Fruit fly (Drosophila melanogaster) whole organism: ENCODE results near the gene TM9SF3.

ENCODE experiments used
- CG8478 ChIP-seq: fragments of >200 bp; optimal IDR thresholded peaks from 2 replicates; lab custom pipeline; 2018; ENCODE audit warnings: inconsistent platforms
- Dll ChIP-seq: fragments of >200 bp; optimal IDR thresholded peaks from 2 replicates; lab custom pipeline; 2017
- EcR ChIP-seq, 2 experiments: fragments of >200 bp; optimal IDR thresholded peaks; 2 replicates each; lab custom pipeline; 2017; ENCODE audit warnings: missing biosample characterization in 2 of 2, missing genetic modification characterization in 2 of 2, missing genetic modification reagents in 2 of 2
- pan ChIP-seq: fragments of >200 bp; optimal IDR thresholded peaks from 2 replicates; lab custom pipeline; 2017
- psq ChIP-seq: fragments of >200 bp; optimal IDR thresholded peaks from 2 replicates; lab custom pipeline; 2017
- usp ChIP-seq: fragments of >200 bp; optimal IDR thresholded peaks from 2 replicates; lab custom pipeline; 2017; ENCODE audit warnings: missing biosample characterization, missing genetic modification characterization, mixed read lengths

The TM9SF3 gene

DNA sequence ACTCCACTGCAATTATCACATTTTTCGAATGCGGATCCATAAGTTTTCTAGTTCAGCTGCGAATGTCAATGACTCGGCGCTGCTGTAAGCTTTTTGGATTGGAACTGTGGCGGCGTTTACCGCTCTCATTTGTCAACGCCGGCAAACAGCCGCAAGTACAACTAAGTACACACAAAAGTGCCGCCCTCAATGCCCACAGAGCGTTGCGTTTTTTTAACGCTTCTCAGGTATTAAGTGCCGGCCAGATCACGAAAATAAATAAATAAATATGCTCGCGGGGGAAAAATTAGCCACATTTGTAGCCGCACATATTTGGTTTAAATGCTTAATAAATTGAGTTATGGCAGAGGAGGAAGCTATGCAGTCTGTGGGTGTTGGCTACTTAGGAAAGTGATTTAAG lies 22.2 kb downstream of the TM9SF3 start:
- TF ChIP-seq EcR (GFP tag; optimal IDR thresholded peaks at IDR 0.05; lab: Kevin White, UChicago) (no peak), psq (no peak)

DNA sequence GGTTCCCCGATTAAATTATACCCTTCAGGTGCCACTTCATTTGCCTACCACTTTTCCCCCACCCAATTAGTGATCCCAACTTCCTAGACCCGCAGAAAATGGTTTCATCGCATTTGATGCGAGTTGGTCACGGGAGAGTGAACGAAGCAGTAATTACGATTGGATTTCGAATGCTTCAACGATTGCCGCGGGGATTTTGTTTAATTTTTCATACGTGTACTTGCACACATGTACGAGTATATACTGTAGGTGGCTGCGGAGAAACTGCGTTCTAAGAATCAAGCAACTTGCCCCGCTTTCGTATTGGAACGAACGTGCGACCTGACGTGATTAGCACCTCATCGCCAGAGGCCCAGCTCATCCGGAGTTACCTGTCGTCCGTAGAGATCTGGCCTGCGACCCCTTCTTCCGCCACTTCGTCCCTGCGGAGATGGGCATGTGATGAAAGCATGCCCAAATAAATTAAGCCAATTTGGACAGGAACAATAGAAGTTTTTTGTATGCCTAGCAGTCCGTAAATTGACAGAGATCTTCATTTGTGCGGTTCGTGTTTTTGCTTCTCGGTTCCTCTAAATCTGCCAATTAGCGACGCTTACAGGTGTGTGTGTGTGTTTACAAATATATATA lies 23.2 kb downstream of the TM9SF3 start:
- TF ChIP-seq CG8478 (lab: Kevin White, UChicago) (no peak), pan (lab: Kevin White, UChicago) (no peak), usp (no peak), EcR (GFP tag; optimal IDR thresholded peaks at IDR 0.05; lab: Kevin White, UChicago) (no peak)

DNA sequence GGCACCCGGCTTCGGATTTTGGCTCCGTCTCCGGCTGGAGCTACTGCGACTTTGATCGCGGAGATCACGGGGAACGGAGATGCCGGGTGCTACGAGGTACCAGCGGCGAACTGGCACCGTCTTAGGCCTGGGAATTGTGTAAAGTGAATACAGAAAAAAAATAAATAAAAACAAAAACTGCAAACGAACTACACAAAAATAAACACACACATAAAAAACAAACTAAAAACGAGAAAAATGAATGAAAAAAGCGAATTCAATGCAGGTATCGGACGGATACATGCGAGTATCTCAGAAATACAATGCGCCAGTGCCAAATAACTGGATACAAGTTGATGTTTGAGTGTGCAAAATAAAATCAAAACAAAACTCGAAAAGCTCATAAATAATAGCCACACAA lies 24.0 kb downstream of the TM9SF3 start:
- TF ChIP-seq psq (no peak), EcR (GFP tag; optimal IDR thresholded peaks at IDR 0.05; lab: Kevin White, UChicago) (no peak), pan (lab: Kevin White, UChicago) (no peak), CG8478 (lab: Kevin White, UChicago) (no peak), Dll (lab: Kevin White, UChicago) (no peak), usp (no peak)

DNA sequence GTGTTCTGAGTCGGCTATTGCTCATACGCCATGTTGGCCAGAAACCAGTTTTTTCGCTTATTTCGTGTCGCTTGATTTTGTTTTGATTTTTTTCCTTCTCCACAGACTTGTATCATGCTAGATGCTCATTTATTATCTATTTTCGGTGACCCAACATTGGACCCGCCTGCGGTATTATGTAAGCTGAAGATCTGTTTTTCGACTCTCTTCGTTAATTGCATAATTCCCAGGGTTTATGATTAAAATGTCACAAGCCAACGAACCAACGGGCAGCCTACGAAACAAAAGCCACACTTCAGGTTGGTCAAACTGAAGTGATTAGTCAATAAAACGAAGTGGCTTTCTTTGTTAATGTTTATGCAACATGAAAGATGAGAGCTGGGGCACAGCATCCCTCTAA lies 25.2 kb downstream of the TM9SF3 start:
- TF ChIP-seq EcR (GFP tag; optimal IDR thresholded peaks at IDR 0.05; lab: Kevin White, UChicago): no peak
- TF ChIP-seq Dll (lab: Kevin White, UChicago): no peak
- no peak for TF ChIP-seq usp
- TF ChIP-seq psq: no peak
- TF ChIP-seq CG8478 (lab: Kevin White, UChicago): no peak

DNA sequence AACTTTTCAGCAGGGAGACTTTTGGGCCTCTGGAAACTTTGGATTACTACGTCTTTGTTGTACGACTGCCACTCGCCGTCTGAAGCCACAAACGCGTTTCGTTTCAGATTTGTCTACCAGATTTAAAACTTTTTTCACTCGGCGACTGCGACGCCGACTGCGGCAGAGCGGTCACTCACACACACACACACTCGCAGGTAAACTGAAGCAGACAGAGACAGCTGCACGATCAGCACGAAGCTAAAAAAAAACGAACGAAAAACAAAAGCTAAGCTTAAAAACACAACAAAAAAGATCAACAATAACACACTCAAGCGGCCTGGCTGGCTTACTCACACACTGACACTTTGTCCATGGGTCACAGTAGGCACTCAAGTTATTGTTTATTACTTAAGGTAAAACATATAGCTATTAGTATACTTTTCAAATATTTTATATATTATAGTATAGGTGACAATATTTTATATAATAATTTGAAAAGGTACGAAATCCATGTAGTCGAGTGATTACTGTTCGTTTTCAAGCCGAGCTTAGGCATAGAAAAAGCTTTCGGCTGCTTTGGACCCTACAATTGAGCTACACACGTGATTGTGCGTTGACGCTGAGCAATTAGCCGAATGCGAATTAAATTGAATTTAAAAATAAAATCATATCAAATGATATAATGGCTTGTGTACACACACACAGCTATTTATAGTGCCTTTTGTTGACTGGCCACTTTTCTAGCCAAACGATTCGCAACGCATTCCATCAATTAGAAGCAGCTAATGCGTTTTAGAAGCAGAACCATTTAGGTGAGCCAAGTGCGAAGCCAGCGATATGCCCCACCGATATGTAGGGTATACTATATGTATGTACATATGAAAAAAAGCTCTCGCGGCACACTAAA lies 26.3 kb downstream of the TM9SF3 start, which contains the start of gene Msr-110:
Gene Msr-110 (minus strand): TSS at position 99 of the 889 bp plus-strand sequence.
- TF ChIP-seq psq: no peak
- TF ChIP-seq pan (lab: Kevin White, UChicago): no peak
- no peak for TF ChIP-seq CG8478 (lab: Kevin White, UChicago)
- TF ChIP-seq Dll (lab: Kevin White, UChicago): no peak
- no peak for TF ChIP-seq EcR (GFP tag; optimal IDR thresholded peaks at IDR 0.05; lab: Kevin White, UChicago)
- no peak for TF ChIP-seq usp

DNA sequence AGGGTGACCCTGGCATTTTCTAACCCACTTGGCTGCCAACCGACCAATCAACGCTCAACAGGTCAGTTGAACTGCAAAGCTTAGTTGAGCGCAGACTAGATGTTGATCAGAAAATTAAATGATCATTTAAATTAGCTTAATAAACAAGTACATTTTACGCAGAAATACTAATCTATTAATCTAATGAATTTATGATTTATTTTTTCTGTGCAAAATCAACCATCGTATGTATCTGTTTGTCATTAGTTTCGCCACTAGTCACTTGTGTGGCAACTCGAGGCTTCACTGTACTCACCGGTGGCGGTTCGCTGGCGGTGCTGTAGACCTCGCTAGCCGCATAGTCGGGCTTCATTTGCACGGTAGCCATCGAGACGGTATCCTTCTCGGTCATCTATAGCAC lies 27.2 kb downstream of the TM9SF3 start:
- TF ChIP-seq Dll (lab: Kevin White, UChicago) (no peak), pan (lab: Kevin White, UChicago) (no peak), CG8478 (lab: Kevin White, UChicago) (no peak), psq (no peak), EcR (GFP tag; optimal IDR thresholded peaks at IDR 0.05; lab: Kevin White, UChicago) (no peak), usp (no peak)

DNA sequence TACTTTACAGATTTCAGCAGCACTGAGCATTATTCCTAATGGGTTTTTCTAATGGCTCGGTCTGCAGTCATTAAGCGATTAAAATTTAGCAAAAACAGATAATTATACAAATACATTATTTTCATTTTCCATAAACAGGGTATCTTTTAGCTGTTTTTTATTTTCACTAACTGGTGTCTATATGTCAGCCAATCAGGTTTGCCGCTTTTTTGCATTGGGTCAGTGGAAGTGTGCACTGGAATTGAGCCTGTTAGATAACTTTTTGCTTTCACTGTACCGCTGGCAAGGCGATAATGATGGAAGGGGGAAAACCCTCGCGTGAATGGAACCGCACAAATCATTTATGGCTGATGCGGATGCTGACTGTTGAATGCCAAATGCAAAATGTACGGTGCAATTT lies 28.3 kb downstream of the TM9SF3 start:
- TF ChIP-seq EcR (GFP tag; optimal IDR thresholded peaks at IDR 0.05; lab: Kevin White, UChicago) (no peak), usp (no peak), psq (no peak), Dll (lab: Kevin White, UChicago) (no peak), pan (lab: Kevin White, UChicago) (no peak), CG8478 (lab: Kevin White, UChicago) (no peak)

DNA sequence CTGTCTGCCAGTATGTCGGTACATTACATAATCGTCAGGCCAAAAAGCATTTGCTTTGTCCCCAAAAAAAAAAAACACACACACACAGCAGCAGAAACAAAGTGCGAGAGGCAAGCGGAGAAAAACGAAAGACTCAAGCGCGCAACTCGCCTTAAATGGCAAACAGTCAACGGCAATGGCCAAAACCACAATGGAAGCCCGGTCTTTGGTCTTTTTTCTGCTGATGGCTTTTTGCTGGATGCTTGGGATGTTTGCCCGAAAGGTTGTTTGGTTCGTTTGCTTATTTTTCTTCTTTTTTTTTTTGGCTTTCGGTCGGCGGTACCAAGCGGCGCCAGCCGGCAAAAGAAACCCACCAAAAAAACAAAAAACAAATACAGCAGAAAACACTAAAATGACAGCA lies 32.7 kb downstream of the TM9SF3 start:
- TF ChIP-seq pan (lab: Kevin White, UChicago) (no peak), Dll (lab: Kevin White, UChicago) (peak; percentile 9), EcR (GFP tag; optimal IDR thresholded peaks at IDR 0.05; lab: Kevin White, UChicago) (no peak)

DNA sequence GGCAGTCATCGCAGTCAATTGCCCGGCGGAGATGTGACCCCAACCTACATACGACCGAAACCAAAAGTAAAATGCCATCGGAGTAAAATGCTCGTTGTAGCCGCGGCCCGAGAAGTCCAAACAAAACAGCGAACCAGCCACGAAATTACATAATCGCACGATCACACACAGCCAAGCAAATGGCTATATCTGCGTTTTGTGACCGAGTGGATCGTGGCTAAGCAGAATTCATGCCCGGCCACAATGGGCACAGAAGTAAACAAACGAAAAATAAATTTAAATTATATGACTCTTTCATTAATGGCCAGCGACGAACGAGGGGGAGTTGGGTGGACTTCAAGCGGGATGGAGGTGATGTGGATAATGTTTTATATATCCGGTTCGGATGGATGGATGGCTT lies 34.1 kb downstream of the TM9SF3 start:
- TF ChIP-seq usp (no peak), EcR (GFP tag; optimal IDR thresholded peaks at IDR 0.05; lab: Kevin White, UChicago) (no peak), CG8478 (lab: Kevin White, UChicago) (no peak), psq (no peak), Dll (lab: Kevin White, UChicago) (no peak), pan (lab: Kevin White, UChicago) (no peak)

DNA sequence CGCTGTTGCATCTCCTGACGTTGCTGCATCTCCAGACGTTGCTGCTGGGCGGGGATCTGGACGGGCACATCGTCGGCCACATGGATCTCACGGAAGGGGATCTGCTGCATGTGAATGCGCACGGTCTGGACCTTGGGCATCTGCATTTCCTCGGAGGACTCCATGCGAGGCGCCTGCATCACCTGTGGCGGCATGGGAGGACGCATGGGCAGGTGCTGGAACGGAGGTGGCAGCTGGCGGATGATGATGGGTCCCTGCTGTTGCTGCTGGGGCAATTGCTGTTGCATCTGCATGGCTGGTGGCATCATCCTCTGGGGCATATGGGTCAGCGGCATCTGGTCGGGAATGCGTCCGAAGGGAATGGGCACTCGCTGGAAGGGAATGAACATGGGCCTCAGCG lies 35.4 kb downstream of the TM9SF3 start:
- TF ChIP-seq pan (lab: Kevin White, UChicago) (no peak), Dll (lab: Kevin White, UChicago) (no peak), usp (no peak), CG8478 (lab: Kevin White, UChicago) (no peak), EcR (GFP tag; optimal IDR thresholded peaks at IDR 0.05; lab: Kevin White, UChicago) (no peak), psq (no peak)

DNA sequence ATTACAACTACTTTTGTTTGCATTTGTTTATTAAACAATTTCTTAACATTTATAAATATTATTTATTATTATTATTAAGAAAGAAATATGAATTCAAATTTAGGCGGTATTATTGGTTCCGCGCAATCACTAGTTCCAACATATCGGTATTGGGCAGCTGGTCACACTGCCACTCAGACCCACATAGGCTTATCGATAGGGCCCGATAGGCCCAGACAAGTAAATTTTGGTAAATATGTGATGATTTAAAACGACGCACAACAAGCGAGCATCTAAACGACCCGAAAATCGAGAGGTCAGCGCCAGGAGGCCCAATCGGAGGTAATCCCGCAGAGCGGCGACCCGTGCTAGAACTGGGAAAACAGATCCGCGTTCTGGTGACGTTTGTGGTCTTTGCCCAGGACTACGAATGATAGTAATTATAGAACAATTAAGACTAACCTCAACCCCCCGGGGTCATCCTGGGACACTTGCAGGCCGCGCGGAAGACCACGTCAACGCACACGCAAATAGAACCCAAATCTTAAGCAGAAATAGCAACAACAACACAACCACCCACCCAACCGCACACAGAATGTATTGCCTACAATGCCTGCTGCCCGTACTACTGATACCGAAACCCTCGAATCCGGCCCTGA lies 38.6 kb downstream of the TM9SF3 start, which contains the start of gene bc10:
Gene bc10 (plus strand): TSS at position 181 of the 638 bp plus-strand sequence.
- TF ChIP-seq CG8478 (lab: Kevin White, UChicago): no peak
- no peak for TF ChIP-seq usp
- no peak for TF ChIP-seq pan (lab: Kevin White, UChicago)
- no peak for TF ChIP-seq EcR (GFP tag; optimal IDR thresholded peaks at IDR 0.05; lab: Kevin White, UChicago)
- no peak for TF ChIP-seq psq
- TF ChIP-seq Dll (lab: Kevin White, UChicago): no peak
